Worm (Caenorhabditis elegans) whole organism, late embryonic: Measurements from ENCODE around the gene wrt-9.

Experiments used
- C08G9.2 ChIP-seq: sonication (generic microtip); optimal IDR thresholded peaks from 2 replicates; lab custom pipeline; 2016; ENCODE audit warnings: mild to moderate bottlenecking, missing genetic modification characterization, moderate library complexity, missing compliant biosample characterization
- C38D4.7 ChIP-seq: fragments of 200-800 bp; sonication (Bioruptor generic); optimal IDR thresholded peaks from 2 replicates; lab custom pipeline; 2018; ENCODE audit warnings: mild to moderate bottlenecking, missing genetic modification characterization, moderate library complexity, missing compliant biosample characterization
- F13H6.1 ChIP-seq: sonication (generic microtip); optimal IDR thresholded peaks from 2 replicates; lab custom pipeline; 2016; ENCODE audit warnings: missing genetic modification characterization, missing compliant biosample characterization
- K02D7.2 ChIP-seq: sonication (generic microtip); optimal IDR thresholded peaks from 2 replicates; lab custom pipeline; 2017; ENCODE audit warnings: mild to moderate bottlenecking, missing genetic modification characterization, missing compliant biosample characterization
- T23F11.4 ChIP-seq: fragments of 200-800 bp; sonication (Bioruptor generic); optimal IDR thresholded peaks from 2 replicates; lab custom pipeline; 2018; ENCODE audit warnings: mild to moderate bottlenecking, missing genetic modification characterization, missing compliant biosample characterization
- Y22D7AL.16 ChIP-seq: sonication (generic microtip); optimal IDR thresholded peaks from 2 replicates; lab custom pipeline; 2016; ENCODE audit warnings: missing genetic modification characterization, missing compliant biosample characterization
- ahr-1 ChIP-seq: sonication (generic microtip); optimal IDR thresholded peaks from 2 replicates; lab custom pipeline; 2016; ENCODE audit warnings: missing genetic modification characterization, missing compliant biosample characterization
- ceh-14 ChIP-seq: sonication (generic microtip); optimal IDR thresholded peaks from 2 replicates; lab custom pipeline; 2016; ENCODE audit warnings: missing genotype, missing genetic modification characterization, missing compliant biosample characterization
- ceh-19 ChIP-seq: fragments of 200-800 bp; sonication (Bioruptor generic); optimal IDR thresholded peaks from 2 replicates; lab custom pipeline; 2018; ENCODE audit warnings: mild to moderate bottlenecking, missing genetic modification characterization, missing compliant biosample characterization
- ceh-2 ChIP-seq: sonication (generic microtip); optimal IDR thresholded peaks from 2 replicates; lab custom pipeline; 2016; ENCODE audit warnings: missing genotype, missing genetic modification characterization, missing compliant biosample characterization
- ceh-22 ChIP-seq: sonication (generic microtip); optimal IDR thresholded peaks from 2 replicates; lab custom pipeline; 2017; ENCODE audit warnings: missing biosample characterization, missing genetic modification characterization
- ceh-31 ChIP-seq: sonication (generic microtip); optimal IDR thresholded peaks from 2 replicates; lab custom pipeline; 2016; ENCODE audit warnings: missing genetic modification characterization, missing compliant biosample characterization
- ceh-34 ChIP-seq: sonication (generic microtip); optimal IDR thresholded peaks from 2 replicates; lab custom pipeline; 2016; ENCODE audit warnings: mild to moderate bottlenecking, missing genetic modification characterization, missing compliant biosample characterization
- ceh-6 ChIP-seq: fragments of 200-800 bp; sonication (Bioruptor generic); optimal IDR thresholded peaks from 2 replicates; lab custom pipeline; 2018; ENCODE audit warnings: mild to moderate bottlenecking, missing genetic modification characterization, missing compliant biosample characterization
- ceh-9 ChIP-seq: sonication (generic microtip); optimal IDR thresholded peaks from 2 replicates; lab custom pipeline; 2016; ENCODE audit warnings: mild to moderate bottlenecking, missing genetic modification characterization, inconsistent platforms, missing compliant biosample characterization
- che-1 ChIP-seq: sonication (generic microtip); optimal IDR thresholded peaks from 2 replicates; lab custom pipeline; 2016; ENCODE audit warnings: mild to moderate bottlenecking, missing genetic modification characterization, missing compliant biosample characterization
- dve-1 ChIP-seq: sonication (generic microtip); optimal IDR thresholded peaks from 2 replicates; lab custom pipeline; 2017; ENCODE audit warnings: antibody characterized with exemption, mild to moderate bottlenecking, missing genetic modification characterization, missing compliant biosample characterization
- elt-2 ChIP-seq: sonication (generic microtip); optimal IDR thresholded peaks from 2 replicates; lab custom pipeline; 2016; ENCODE audit warnings: missing genetic modification reagents, missing genetic modification characterization, missing compliant biosample characterization
- elt-4 ChIP-seq: sonication (generic microtip); optimal IDR thresholded peaks from 2 replicates; lab custom pipeline; 2016; ENCODE audit warnings: missing genetic modification characterization, missing compliant biosample characterization
- ets-4 ChIP-seq: sonication (generic microtip); optimal IDR thresholded peaks from 2 replicates; lab custom pipeline; 2016; ENCODE audit warnings: missing genetic modification characterization, missing compliant biosample characterization
- eyg-1 ChIP-seq: sonication (generic microtip); optimal IDR thresholded peaks from 2 replicates; lab custom pipeline; 2016; ENCODE audit warnings: missing genotype, missing genetic modification characterization, missing compliant biosample characterization
- fkh-10 ChIP-seq: fragments of 150-350 bp; optimal IDR thresholded peaks from 2 replicates; lab custom pipeline; 2014; ENCODE audit warnings: missing biosample characterization, missing genetic modification reagents, missing genetic modification characterization
- fkh-6 ChIP-seq: sonication (generic microtip); optimal IDR thresholded peaks from 2 replicates; lab custom pipeline; 2016; ENCODE audit warnings: missing genetic modification characterization, missing compliant biosample characterization
- gmeb-2 ChIP-seq: sonication (generic microtip); optimal IDR thresholded peaks from 2 replicates; lab custom pipeline; 2016; ENCODE audit warnings: missing genetic modification characterization, inconsistent platforms, missing compliant biosample characterization
- hlh-13 ChIP-seq: fragments of 200-800 bp; sonication (Bioruptor generic); optimal IDR thresholded peaks from 2 replicates; lab custom pipeline; 2018; ENCODE audit warnings: mild to moderate bottlenecking, missing genetic modification characterization, missing compliant biosample characterization
- hlh-15 ChIP-seq: sonication (generic microtip); optimal IDR thresholded peaks from 2 replicates; lab custom pipeline; 2016; ENCODE audit warnings: missing genetic modification characterization, missing compliant biosample characterization
- hlh-30 ChIP-seq: sonication (generic microtip); optimal IDR thresholded peaks from 2 replicates; lab custom pipeline; 2017; ENCODE audit warnings: antibody characterized with exemption, missing genetic modification characterization, missing compliant biosample characterization; ENCODE audit not compliant: insufficient read depth
- hlh-6 ChIP-seq: sonication (generic microtip); optimal IDR thresholded peaks from 2 replicates; lab custom pipeline; 2016; ENCODE audit warnings: missing genotype, missing genetic modification characterization, missing compliant biosample characterization
- hlh-8 ChIP-seq: sonication (generic microtip); optimal IDR thresholded peaks from 2 replicates; lab custom pipeline; 2016; ENCODE audit warnings: missing genotype, missing genetic modification characterization, missing compliant biosample characterization
- madf-2 ChIP-seq: sonication (generic microtip); optimal IDR thresholded peaks from 2 replicates; lab custom pipeline; 2017; ENCODE audit warnings: missing genetic modification characterization, missing compliant biosample characterization
- mec-3 ChIP-seq: sonication (generic microtip); optimal IDR thresholded peaks from 2 replicates; lab custom pipeline; 2016; ENCODE audit warnings: borderline replicate concordance, missing genetic modification characterization, missing compliant biosample characterization
- nhr-11 ChIP-seq: fragments of 150-350 bp; optimal IDR thresholded peaks from 2 replicates; lab custom pipeline; 2014; ENCODE audit warnings: missing biosample characterization, missing genetic modification characterization
- npax-4 ChIP-seq: sonication (generic microtip); optimal IDR thresholded peaks from 2 replicates; lab custom pipeline; 2016; ENCODE audit warnings: missing genetic modification characterization, missing compliant biosample characterization
- odd-2 ChIP-seq: sonication (generic microtip); optimal IDR thresholded peaks from 2 replicates; lab custom pipeline; 2017; ENCODE audit warnings: antibody characterized with exemption, mild to moderate bottlenecking, missing genetic modification characterization, missing compliant biosample characterization
- pat-9 ChIP-seq: fragments of 200-800 bp; sonication (Bioruptor generic); optimal IDR thresholded peaks from 2 replicates; lab custom pipeline; 2018; ENCODE audit warnings: mild to moderate bottlenecking, missing genetic modification characterization, moderate library complexity, missing compliant biosample characterization
- pqm-1 ChIP-seq: sonication (generic microtip); optimal IDR thresholded peaks from 2 replicates; lab custom pipeline; 2016; ENCODE audit warnings: missing genetic modification characterization, missing compliant biosample characterization
- pros-1 ChIP-seq: fragments of 150-350 bp; optimal IDR thresholded peaks from 2 replicates; lab custom pipeline; 2014; ENCODE audit warnings: missing biosample characterization, missing genetic modification reagents, missing genetic modification characterization
- ref-2 ChIP-seq: sonication (generic microtip); optimal IDR thresholded peaks from 2 replicates; lab custom pipeline; 2016; ENCODE audit warnings: missing genetic modification characterization, missing compliant biosample characterization
- sox-4 ChIP-seq: sonication (generic microtip); optimal IDR thresholded peaks from 2 replicates; lab custom pipeline; 2017; ENCODE audit warnings: mild to moderate bottlenecking, missing genetic modification characterization, inconsistent platforms, missing compliant biosample characterization
- syd-9 ChIP-seq: sonication (generic microtip); optimal IDR thresholded peaks from 2 replicates; lab custom pipeline; 2016; ENCODE audit warnings: mild to moderate bottlenecking, missing genetic modification characterization, moderate library complexity, missing compliant biosample characterization
- tbx-7 ChIP-seq: sonication (generic microtip); optimal IDR thresholded peaks from 2 replicates; lab custom pipeline; 2016; ENCODE audit warnings: missing genotype, missing genetic modification characterization, missing compliant biosample characterization
- ttx-3 ChIP-seq: sonication (generic microtip); optimal IDR thresholded peaks from 2 replicates; lab custom pipeline; 2016; ENCODE audit warnings: missing genetic modification reagents, missing genetic modification characterization, missing compliant biosample characterization
- unc-3 ChIP-seq, 2 experiments: fragments of 200-800 bp in 1 of 2; sonication (Bioruptor generic) in 1 of 2; sonication (generic microtip) in 1 of 2; conservative IDR thresholded peaks in 1 of 2; optimal IDR thresholded peaks in 1 of 2; 2 replicates each; pipeline versions ENCODE4 v1.3.6 to Lab custom; 2016 to 2022; ENCODE audit warnings: missing compliant biosample characterization in 2 of 2, missing genetic modification characterization in 2 of 2, missing genetic modification reagents in 1 of 2
- ztf-16 ChIP-seq: sonication (generic microtip); optimal IDR thresholded peaks from 2 replicates; lab custom pipeline; 2017; ENCODE audit warnings: missing genetic modification characterization, missing compliant biosample characterization

Gene wrt-9

ce11 chrX:1627013-1627412 lies 50.6 kb downstream of the wrt-9 start (continued):
- peak; percentile 16 for TF ChIP-seq pat-9 (tag; lab: Kevin White, UChicago)
- TF ChIP-seq ceh-2 (tag; lab: Kevin White, UChicago), result peak; percentile 50
- TF ChIP-seq C08G9.2 (tag; lab: Kevin White, UChicago), result no peak
- peak; percentile 37 for TF ChIP-seq hlh-8 (tag; lab: Kevin White, UChicago)
- peak; percentile 90 for TF ChIP-seq dve-1
- peak; percentile 31 for TF ChIP-seq che-1
- TF ChIP-seq sox-4 (tag; lab: Kevin White, UChicago), result peak; percentile 67
- TF ChIP-seq hlh-30 (tag; lab: Kevin White, UChicago), result peak; percentile 17
- TF ChIP-seq pqm-1 (tag; lab: Kevin White, UChicago), result peak; percentile 56
- TF ChIP-seq ceh-19 (GFP tag; lab: Kevin White, UChicago), result no peak
- peak; percentile 81 for TF ChIP-seq ceh-14 (tag; lab: Kevin White, UChicago)
- peak; percentile 77 for TF ChIP-seq ceh-34
- TF ChIP-seq ets-4 (tag; lab: Kevin White, UChicago), result peak; percentile 45
- no peak for TF ChIP-seq eyg-1
- TF ChIP-seq ztf-16 (tag; lab: Kevin White, UChicago), result peak; percentile 85
- no peak for TF ChIP-seq odd-2
- TF ChIP-seq nhr-11, result no peak
- TF ChIP-seq pros-1 (tag; lab: Kevin White, UChicago), result peak; percentile 63
- no peak for TF ChIP-seq C38D4.7 (GFP tag; lab: Kevin White, UChicago)
- TF ChIP-seq npax-4 (tag; lab: Kevin White, UChicago), result no peak
- peak; percentile 22 for TF ChIP-seq F13H6.1 (tag; lab: Kevin White, UChicago)
- TF ChIP-seq fkh-6 (tag; lab: Kevin White, UChicago), result peak; percentile 17
- peak; percentile 3 for TF ChIP-seq hlh-13 (GFP tag; lab: Kevin White, UChicago)
- peak; percentile 7 for TF ChIP-seq hlh-6 (tag; lab: Kevin White, UChicago)
- TF ChIP-seq syd-9 (tag; lab: Kevin White, UChicago), result peak; percentile 77
- peak; percentile 54 for TF ChIP-seq ahr-1
- TF ChIP-seq ceh-22 (tag; lab: Kevin White, UChicago), result no peak
- TF ChIP-seq ceh-6, result no peak
- no peak for TF ChIP-seq ceh-9 (tag; lab: Kevin White, UChicago)
- no peak for TF ChIP-seq fkh-10 (GFP tag; lab: Kevin White, UChicago)
- peak; percentile 91 for TF ChIP-seq ref-2 (tag; lab: Kevin White, UChicago)
- TF ChIP-seq K02D7.2 (tag; lab: Kevin White, UChicago), result peak; percentile 6
- no peak for TF ChIP-seq Y22D7AL.16 (tag; lab: Kevin White, UChicago)
- peak; percentile 87 for TF ChIP-seq ceh-31
- no peak for TF ChIP-seq mec-3 (tag; lab: Kevin White, UChicago)
- TF ChIP-seq tbx-7 (tag; lab: Kevin White, UChicago), result no peak
- peak; percentile 72 for TF ChIP-seq elt-2 (tag; lab: Kevin White, UChicago)
- peak; percentile 32 for TF ChIP-seq hlh-15

ce11 chrX:1627837-1628236 lies 51.4 kb downstream of the wrt-9 start, which contains the start of gene fbxb-58:
TSS of gene fbxb-58 (plus strand) at chrX:1628137.
- no peak for TF ChIP-seq pros-1 (tag; lab: Kevin White, UChicago)
- TF ChIP-seq unc-3 (GFP tag; conservative IDR thresholded peaks at IDR 0.05; lab: Robert Waterston, UW), result no peak
- no peak for TF ChIP-seq unc-3 (tag; optimal IDR thresholded peaks at IDR 0.05; lab: Kevin White, UChicago)
- TF ChIP-seq ttx-3 (tag; lab: Kevin White, UChicago), result no peak
- TF ChIP-seq gmeb-2 (tag; lab: Kevin White, UChicago), result no peak
- TF ChIP-seq T23F11.4 (GFP tag; lab: Kevin White, UChicago), result no peak
- no peak for TF ChIP-seq Y22D7AL.16 (tag; lab: Kevin White, UChicago)
- no peak for TF ChIP-seq F13H6.1 (tag; lab: Kevin White, UChicago)
- no peak for TF ChIP-seq dve-1
- no peak for TF ChIP-seq ceh-34
- TF ChIP-seq K02D7.2 (tag; lab: Kevin White, UChicago), result no peak
- no peak for TF ChIP-seq odd-2
- TF ChIP-seq madf-2 (tag; lab: Kevin White, UChicago), result no peak
- no peak for TF ChIP-seq elt-4 (tag; lab: Kevin White, UChicago)
